Fruit fly (Drosophila melanogaster): ENCODE measurements around the gene SdicA.

The SdicA gene

dm6 chrX:20251069-20251468, 49.3 kb upstream of the SdicA start, which contains the start of the genes CG17068 and Rab10 (continued):
- TF ChIP-seq CG15479 (GFP tag; optimal IDR thresholded peaks at IDR 0.05) (peak; percentile 25), Bgb (GFP tag; IDR thresholded peaks at IDR 0.05; ENCODE audit: partially characterized antibody) (peak; percentile 88), stwl (tag; optimal IDR thresholded peaks at IDR 0.05) (peak; percentile 43), Doc3 (GFP tag; IDR thresholded peaks at IDR 0.05; ENCODE audit: partially characterized antibody) (peak; percentile 92), CG12299 (tag; optimal IDR thresholded peaks at IDR 0.05) (peak; percentile 16), CHES-1-like (GFP tag; optimal IDR thresholded peaks at IDR 0.05) (no peak), CG6791 (GFP tag; IDR thresholded peaks at IDR 0.05; ENCODE audit: partially characterized antibody) (peak; percentile 81), pan (optimal IDR thresholded peaks at IDR 0.05) (no peak), pan (GFP tag; optimal IDR thresholded peaks at IDR 0.05 in 1 of 2, IDR thresholded peaks at IDR 0.05 in 1 of 2) (no peak), knrl (GFP tag; IDR thresholded peaks at IDR 0.05; ENCODE audit: partially characterized antibody) (peak; percentile 94), gro (GFP tag; optimal IDR thresholded peaks at IDR 0.05) (peak; percentile 1), onecut (GFP tag; IDR thresholded peaks at IDR 0.05) (no peak), CG3065 (GFP tag; optimal IDR thresholded peaks at IDR 0.05) (no peak), row (GFP tag; IDR thresholded peaks at IDR 0.05) (peak; percentile 46; the same call in 2 of the 3 replicates), Myb (GFP tag; optimal IDR thresholded peaks at IDR 0.05) (peak; percentile 22), pzg (GFP tag; optimal IDR thresholded peaks at IDR 0.05) (peak; percentile 75), Hsf (GFP tag; optimal IDR thresholded peaks at IDR 0.05) (peak; percentile 8), CG2712 (tag; optimal IDR thresholded peaks at IDR 0.05) (peak; percentile 31), grau (tag; optimal IDR thresholded peaks at IDR 0.05) (peak; percentile 12), Optix (GFP tag; IDR thresholded peaks at IDR 0.05) (no peak), Ptx1 (GFP tag; IDR thresholded peaks at IDR 0.05) (0 out of 2 replicates have a peak, but pooled peaks have one; percentile 22), CG13894 (tag; optimal IDR thresholded peaks at IDR 0.05) (no peak), sr (GFP tag; IDR thresholded peaks at IDR 0.05) (no peak), danr (GFP tag; IDR thresholded peaks at IDR 0.05) (0 out of 2 replicates have a peak, but pooled peaks have one; percentile 9), tio (GFP tag; optimal IDR thresholded peaks at IDR 0.05) (no peak), crol (GFP tag; IDR thresholded peaks at IDR 0.05) (no peak), Kr (GFP tag; optimal IDR thresholded peaks at IDR 0.05) (no peak), ftz-f1 (GFP tag; optimal IDR thresholded peaks at IDR 0.05) (no peak), tgo (GFP tag; IDR thresholded peaks at IDR 0.05) (no peak), BEAF-32 (GFP tag; optimal IDR thresholded peaks at IDR 0.05) (peak; percentile 95), Hand (GFP tag; optimal IDR thresholded peaks at IDR 0.05) (no peak), bbx (GFP tag; IDR thresholded peaks at IDR 0.05; ENCODE audit: partially characterized antibody) (peak; percentile 84), CG10979 (tag; optimal IDR thresholded peaks at IDR 0.05) (no peak), sens (GFP tag) (peak; percentile 88), CG6175 (GFP tag; IDR thresholded peaks at IDR 0.05) (no peak), NC2β (GFP tag; optimal IDR thresholded peaks at IDR 0.05) (no peak), Trl (optimal IDR thresholded peaks at IDR 0.05) (no peak), Trl (GFP tag; optimal IDR thresholded peaks at IDR 0.05) (peak; percentile 30), CG10274 (GFP tag; optimal IDR thresholded peaks at IDR 0.05) (no peak), HLH54F (GFP tag; optimal IDR thresholded peaks at IDR 0.05) (no peak), ab (GFP tag; optimal IDR thresholded peaks at IDR 0.05) (no peak), CG10209 (GFP tag; optimal IDR thresholded peaks at IDR 0.05) (no peak), gce (GFP tag; IDR thresholded peaks at IDR 0.05) (no peak), wek (GFP tag; optimal IDR thresholded peaks at IDR 0.05) (no peak), YL-1 (GFP tag; optimal IDR thresholded peaks at IDR 0.05) (peak; percentile 24), pfk (GFP tag; optimal IDR thresholded peaks at IDR 0.05) (no peak), amos (GFP tag; IDR thresholded peaks at IDR 0.05; ENCODE audit: partially characterized antibody) (peak; percentile 88), Rfx (GFP tag; IDR thresholded peaks at IDR 0.05) (no peak), Jarid2 (GFP tag; optimal IDR thresholded peaks at IDR 0.05) (no peak), sd (tag; optimal IDR thresholded peaks at IDR 0.05) (no peak), NC2α (GFP tag; optimal IDR thresholded peaks at IDR 0.05) (no peak), Max (GFP tag; optimal IDR thresholded peaks at IDR 0.05) (peak; percentile 3)

All from whole organism, embryonic.